Worm (Caenorhabditis elegans) whole organism, late embryonic: Measurements from ENCODE around the gene nas-28.

Experiments used
- T23F11.4 ChIP-seq: fragments of 200-800 bp; sonication (Bioruptor generic); optimal IDR thresholded peaks from 2 replicates; lab custom pipeline; 2018; ENCODE audit warnings: mild to moderate bottlenecking, missing genetic modification characterization, missing compliant biosample characterization
- ama-1 ChIP-seq: fragments of 150-350 bp; optimal IDR thresholded peaks from 2 replicates; lab custom pipeline; 2014
- ceh-30 ChIP-seq: fragments of 150-350 bp; optimal IDR thresholded peaks from 2 replicates; lab custom pipeline; 2014; ENCODE audit warnings: missing biosample characterization, missing genetic modification characterization
- ceh-9 ChIP-seq: sonication (generic microtip); optimal IDR thresholded peaks from 2 replicates; lab custom pipeline; 2016; ENCODE audit warnings: mild to moderate bottlenecking, missing genetic modification characterization, inconsistent platforms, missing compliant biosample characterization
- ets-4 ChIP-seq: sonication (generic microtip); optimal IDR thresholded peaks from 2 replicates; lab custom pipeline; 2016; ENCODE audit warnings: missing genetic modification characterization, missing compliant biosample characterization
- eyg-1 ChIP-seq: sonication (generic microtip); optimal IDR thresholded peaks from 2 replicates; lab custom pipeline; 2016; ENCODE audit warnings: missing genotype, missing genetic modification characterization, missing compliant biosample characterization
- pag-3 ChIP-seq: sonication (generic microtip); optimal IDR thresholded peaks from 2 replicates; lab custom pipeline; 2016; ENCODE audit warnings: missing compliant biosample characterization, missing genetic modification characterization, borderline replicate concordance
- pqm-1 ChIP-seq: sonication (generic microtip); optimal IDR thresholded peaks from 2 replicates; lab custom pipeline; 2016; ENCODE audit warnings: missing genetic modification characterization, missing compliant biosample characterization
- sox-4 ChIP-seq: sonication (generic microtip); optimal IDR thresholded peaks from 2 replicates; lab custom pipeline; 2017; ENCODE audit warnings: mild to moderate bottlenecking, missing genetic modification characterization, inconsistent platforms, missing compliant biosample characterization
- unc-3 ChIP-seq, 2 experiments: fragments of 200-800 bp in 1 of 2; sonication (Bioruptor generic) in 1 of 2; sonication (generic microtip) in 1 of 2; conservative IDR thresholded peaks in 1 of 2; optimal IDR thresholded peaks in 1 of 2; 2 replicates each; pipeline versions ENCODE4 v1.3.6 to Lab custom; 2016 to 2022; ENCODE audit warnings: missing compliant biosample characterization in 2 of 2, missing genetic modification characterization in 2 of 2, missing genetic modification reagents in 1 of 2
- unc-86 ChIP-seq: sonication (generic microtip); optimal IDR thresholded peaks from 2 replicates; lab custom pipeline; 2016; ENCODE audit warnings: missing genetic modification characterization, missing compliant biosample characterization
- ztf-16 ChIP-seq: sonication (generic microtip); optimal IDR thresholded peaks from 2 replicates; lab custom pipeline; 2017; ENCODE audit warnings: missing genetic modification characterization, missing compliant biosample characterization

ce11 chrIII:6139932-6140612 is 42.9 kb downstream of the nas-28 start:
- no peak for TF ChIP-seq T23F11.4 (GFP tag; lab: Kevin White, UChicago)
- no peak for TF ChIP-seq unc-3 (GFP tag; conservative IDR thresholded peaks at IDR 0.05; lab: Robert Waterston, UW)
- no peak for TF ChIP-seq unc-3 (tag; optimal IDR thresholded peaks at IDR 0.05; lab: Kevin White, UChicago)
- TF ChIP-seq sox-4 = no peak
- no peak for TF ChIP-seq pqm-1
- TF ChIP-seq pag-3 (tag; lab: Kevin White, UChicago) = no peak
- TF ChIP-seq ets-4 = no peak
- no peak for TF ChIP-seq unc-86 (tag; lab: Kevin White, UChicago)
- TF ChIP-seq ztf-16 (tag; lab: Kevin White, UChicago) = no peak
- TF ChIP-seq eyg-1 (tag; lab: Kevin White, UChicago) = no peak
- TF ChIP-seq ama-1 (lab: Kevin White, UChicago) = no peak
- TF ChIP-seq ceh-9 (tag; lab: Kevin White, UChicago) = no peak
- no peak for TF ChIP-seq ceh-30
